Worm (Caenorhabditis elegans) whole organism, L3 larva: ENCODE measurements around the gene cht-1.

Experiments used
- ZK546.5 ChIP-seq: sonication (generic microtip); optimal IDR thresholded peaks from 2 replicates; lab custom pipeline; 2017; ENCODE audit warnings: missing biosample characterization, missing genetic modification characterization
- ceh-28 ChIP-seq: fragments of 150-350 bp; optimal IDR thresholded peaks from 2 replicates; lab custom pipeline; 2014; ENCODE audit warnings: missing biosample characterization, missing genetic modification reagents, missing genetic modification characterization
- fkh-10 ChIP-seq: sonication (generic microtip); optimal IDR thresholded peaks from 2 replicates; lab custom pipeline; 2017; ENCODE audit warnings: missing biosample characterization, missing genetic modification reagents, missing genetic modification characterization
- fkh-2 ChIP-seq: fragments of 150-350 bp; optimal IDR thresholded peaks from 2 replicates; lab custom pipeline; 2014; ENCODE audit warnings: missing biosample characterization, missing genetic modification reagents, missing genetic modification characterization
- nfya-1 ChIP-seq: sonication (generic microtip); optimal IDR thresholded peaks from 2 replicates; lab custom pipeline; 2017; ENCODE audit warnings: missing genetic modification characterization, mild to moderate bottlenecking, missing compliant biosample characterization, antibody characterized with exemption, moderate library complexity; ENCODE audit not compliant: insufficient read depth
- nhr-11 ChIP-seq: fragments of 150-350 bp; optimal IDR thresholded peaks from 2 replicates; lab custom pipeline; 2014; ENCODE audit warnings: missing biosample characterization, missing genetic modification characterization
- nhr-237 ChIP-seq: fragments of 150-350 bp; optimal IDR thresholded peaks from 2 replicates; lab custom pipeline; 2014; ENCODE audit warnings: missing biosample characterization, missing genetic modification characterization
- snpc-4 ChIP-seq: fragments of 150-350 bp; optimal IDR thresholded peaks from 2 replicates; lab custom pipeline; 2014; ENCODE audit warnings: missing biosample characterization, missing genetic modification characterization

- TF ChIP-seq fkh-2 (no peak), ZK546.5 (tag; lab: Kevin White, UChicago) (no peak), fkh-10 (GFP tag; lab: Kevin White, UChicago) (no peak), snpc-4 (no peak), nhr-237 (no peak), nfya-1 (tag; lab: Kevin White, UChicago) (no peak), nhr-11 (tag; lab: Kevin White, UChicago) (no peak), ceh-28 (tag; lab: Kevin White, UChicago) (no peak)
Observed at ce11 chrX:3441539-3441938, 41.7 kb upstream of the cht-1 start, which contains the start of gene ZK813.3.
